Fruit fly (Drosophila melanogaster) whole organism, embryonic: ENCODE data around the gene CG6356.
A peak's percentile ranks its signal among the peaks of the same experiment; 100 is the strongest.

Experiments used
- Antp ChIP-seq: fragments of 200-800 bp; sonication (Bioruptor generic); optimal IDR thresholded peaks from 3 replicates; lab custom pipeline; 2016; ENCODE audit warnings: missing biosample characterization, missing genetic modification characterization
- Bdp1 ChIP-seq: fragments of 200-800 bp; sonication (Bioruptor generic); optimal IDR thresholded peaks from 3 replicates; lab custom pipeline; 2016; ENCODE audit warnings: missing biosample characterization, missing genetic modification characterization
- CG10274 ChIP-seq: fragments of 200-800 bp; sonication (Bioruptor generic); optimal IDR thresholded peaks from 3 replicates; lab custom pipeline; 2017; ENCODE audit warnings: missing biosample characterization, mild to moderate bottlenecking, missing genetic modification characterization
- CG10321 ChIP-seq: fragments of 200-800 bp; sonication (Bioruptor generic); IDR thresholded peaks from 2 replicates; pipeline ENCODE4 v1.3.6; 2022; ENCODE audit warnings: missing biosample characterization, missing genetic modification characterization
- CG11247 ChIP-seq: fragments of 200-800 bp; sonication (Bioruptor generic); IDR thresholded peaks from 2 replicates; pipeline ENCODE4 v1.3.6; 2022; ENCODE audit warnings: missing biosample characterization, missing genetic modification characterization
- CG18619 ChIP-seq: fragments of 200-800 bp; sonication (Bioruptor generic); optimal IDR thresholded peaks from 3 replicates; lab custom pipeline; 2017; ENCODE audit warnings: missing biosample characterization, mild to moderate bottlenecking, missing genetic modification characterization
- CG2712 ChIP-seq: fragments of 200-800 bp; optimal IDR thresholded peaks from 3 replicates; lab custom pipeline; 2019; ENCODE audit warnings: missing biosample characterization, mild to moderate bottlenecking, missing genetic modification characterization, moderate library complexity
- CG30431 ChIP-seq: fragments of 200-800 bp; sonication (Bioruptor generic); optimal IDR thresholded peaks from 2 replicates; lab custom pipeline; 2017; ENCODE audit warnings: missing biosample characterization, missing genetic modification characterization
- CG31388 ChIP-seq: fragments of 200-800 bp; sonication (Bioruptor generic); optimal IDR thresholded peaks from 2 replicates; lab custom pipeline; 2016; ENCODE audit warnings: missing biosample characterization, missing genetic modification characterization
- CG33557 ChIP-seq: fragments of 200-800 bp; sonication (Bioruptor generic); optimal IDR thresholded peaks from 2 replicates; lab custom pipeline; 2019; ENCODE audit warnings: missing biosample characterization, mild to moderate bottlenecking, missing genetic modification characterization, moderate library complexity
- CG6813 ChIP-seq: fragments of 200-800 bp; sonication (Bioruptor generic); optimal IDR thresholded peaks from 2 replicates; lab custom pipeline; 2017; ENCODE audit warnings: missing biosample characterization, missing genetic modification characterization, mild to moderate bottlenecking, moderate library complexity, missing genetic modification reagents
- CG8478 ChIP-seq: fragments of >200 bp; optimal IDR thresholded peaks from 2 replicates; lab custom pipeline; 2018
- Chrac-16 ChIP-seq: fragments of 200-800 bp; sonication (Bioruptor generic); optimal IDR thresholded peaks from 3 replicates; lab custom pipeline; 2016; ENCODE audit warnings: missing biosample characterization, missing genetic modification characterization
- D19A ChIP-seq: fragments of 200-800 bp; optimal IDR thresholded peaks from 3 replicates; lab custom pipeline; 2019; ENCODE audit warnings: missing biosample characterization, mild to moderate bottlenecking, missing genetic modification characterization, moderate library complexity
- Deaf1 ChIP-seq: fragments of 200-800 bp; optimal IDR thresholded peaks from 3 replicates; lab custom pipeline; 2019; ENCODE audit warnings: missing biosample characterization, mild to moderate bottlenecking, missing genetic modification characterization, moderate library complexity
- Dip2 ChIP-seq: fragments of 200-800 bp; sonication (Bioruptor generic); IDR thresholded peaks from 2 replicates; pipeline ENCODE4 v1.3.6; 2022; ENCODE audit warnings: missing biosample characterization, missing genetic modification characterization
- Doc2 ChIP-seq: fragments of 200-800 bp; sonication (Bioruptor generic); IDR thresholded peaks from 2 replicates; pipeline ENCODE4 v1.3.6; 2022; ENCODE audit warnings: missing biosample characterization, missing genetic modification characterization
- Fer1 ChIP-seq: fragments of 200-800 bp; sonication (Bioruptor generic); optimal IDR thresholded peaks from 2 replicates; lab custom pipeline; 2017; ENCODE audit warnings: missing biosample characterization, mild to moderate bottlenecking, missing genetic modification characterization
- Gsc ChIP-seq: fragments of 200-800 bp; sonication (Bioruptor generic); IDR thresholded peaks from 2 replicates; pipeline ENCODE4 v1.3.6; 2022; ENCODE audit warnings: missing biosample characterization, missing genetic modification characterization
- HmgZ ChIP-seq: fragments of 200-800 bp; sonication (Bioruptor generic); optimal IDR thresholded peaks from 2 replicates; lab custom pipeline; 2018; ENCODE audit warnings: missing biosample characterization, mild to moderate bottlenecking, missing genetic modification characterization
- Lim3 ChIP-seq: fragments of 200-800 bp; sonication (Bioruptor generic); IDR thresholded peaks from 2 replicates; pipeline ENCODE4 v1.3.6; 2022; ENCODE audit warnings: missing biosample characterization, missing genetic modification characterization
- Mrtf ChIP-seq: fragments of 200-800 bp; sonication (Bioruptor generic); IDR thresholded peaks from 3 replicates; pipeline ENCODE4 v1.3.6; 2022; ENCODE audit warnings: missing biosample characterization, missing genetic modification characterization
- Myb ChIP-seq: fragments of 200-800 bp; sonication (Bioruptor generic); optimal IDR thresholded peaks from 2 replicates; lab custom pipeline; 2016; ENCODE audit warnings: missing biosample characterization, missing genetic modification characterization
- Pdp1 ChIP-seq, 2 experiments: fragments of 200-800 bp; sonication (Bioruptor generic); optimal IDR thresholded peaks; 3 replicates each; lab custom pipeline; 2016; ENCODE audit warnings: missing biosample characterization in 2 of 2, missing genetic modification characterization in 2 of 2, mild to moderate bottlenecking in 1 of 2, moderate library complexity in 1 of 2
- Sox100B ChIP-seq: fragments of 200-800 bp; sonication (Bioruptor generic); optimal IDR thresholded peaks from 3 replicates; lab custom pipeline; 2018; ENCODE audit warnings: missing biosample characterization, mild to moderate bottlenecking, missing genetic modification characterization
- Sry-δ ChIP-seq: fragments of 200-800 bp; sonication (Bioruptor generic); optimal IDR thresholded peaks from 2 replicates; lab custom pipeline; 2016; ENCODE audit warnings: missing biosample characterization, missing genetic modification characterization
- Ssrp ChIP-seq: fragments of 200-800 bp; sonication (Bioruptor generic); optimal IDR thresholded peaks from 2 replicates; lab custom pipeline; 2018; ENCODE audit warnings: missing biosample characterization, mild to moderate bottlenecking, missing genetic modification characterization, moderate library complexity
- Xbp1 ChIP-seq: fragments of 200-800 bp; sonication (Bioruptor generic); optimal IDR thresholded peaks from 3 replicates; lab custom pipeline; 2016; ENCODE audit warnings: missing biosample characterization, mild to moderate bottlenecking, missing genetic modification characterization
- al ChIP-seq: fragments of 200-800 bp; sonication (Bioruptor generic); IDR thresholded peaks from 2 replicates; pipeline ENCODE4 v1.3.6; 2022; ENCODE audit warnings: missing biosample characterization, missing genetic modification characterization
- amos ChIP-seq: fragments of 200-800 bp; sonication (Bioruptor generic); IDR thresholded peaks from 2 replicates; pipeline ENCODE4 v1.3.6; 2022; ENCODE audit warnings: missing biosample characterization, missing genetic modification characterization; ENCODE audit not compliant: partially characterized antibody
- ara ChIP-seq: fragments of 200-800 bp; sonication (Bioruptor generic); IDR thresholded peaks from 2 replicates; pipeline ENCODE4 v1.3.6; 2022; ENCODE audit warnings: missing biosample characterization, missing genetic modification characterization
- cad ChIP-seq: fragments of >200 bp; optimal IDR thresholded peaks from 2 replicates; lab custom pipeline; 2017; ENCODE audit warnings: missing biosample characterization, missing genetic modification characterization
- crc ChIP-seq: fragments of 200-800 bp; sonication (Bioruptor generic); optimal IDR thresholded peaks from 2 replicates; lab custom pipeline; 2016; ENCODE audit warnings: missing biosample characterization, missing genetic modification characterization
- dysf ChIP-seq: fragments of 200-800 bp; sonication (Bioruptor generic); IDR thresholded peaks from 3 replicates; pipeline ENCODE4 v1.3.6; 2022; ENCODE audit warnings: missing biosample characterization, missing genetic modification characterization
- emc ChIP-seq: fragments of 200-800 bp; sonication (Bioruptor generic); optimal IDR thresholded peaks from 2 replicates; lab custom pipeline; 2016; ENCODE audit warnings: missing biosample characterization, missing genetic modification characterization
- ftz-f1 ChIP-seq: fragments of 200-800 bp; sonication (Bioruptor generic); optimal IDR thresholded peaks from 2 replicates; lab custom pipeline; 2016; ENCODE audit warnings: missing biosample characterization, missing genetic modification characterization
- gcm2 ChIP-seq: fragments of 200-800 bp; sonication (Bioruptor generic); optimal IDR thresholded peaks from 2 replicates; lab custom pipeline; 2016; ENCODE audit warnings: missing biosample characterization, missing genetic modification characterization
- jing ChIP-seq: fragments of 200-800 bp; sonication (Bioruptor generic); optimal IDR thresholded peaks from 2 replicates; lab custom pipeline; 2018; ENCODE audit warnings: missing biosample characterization, mild to moderate bottlenecking, missing genetic modification characterization
- jumu ChIP-seq: fragments of 200-800 bp; sonication (Bioruptor generic); optimal IDR thresholded peaks from 3 replicates; lab custom pipeline; 2016; ENCODE audit warnings: missing biosample characterization, missing genetic modification characterization
- onecut ChIP-seq: fragments of 200-800 bp; sonication (Bioruptor generic); IDR thresholded peaks from 2 replicates; pipeline ENCODE4 v1.3.6; 2022; ENCODE audit warnings: missing biosample characterization, missing genetic modification characterization
- pho ChIP-seq: fragments of 200-800 bp; sonication (Bioruptor generic); optimal IDR thresholded peaks from 2 replicates; lab custom pipeline; 2016; ENCODE audit warnings: missing biosample characterization, missing genetic modification characterization
- ranshi ChIP-seq: fragments of 200-800 bp; sonication (Bioruptor generic); IDR thresholded peaks from 2 replicates; pipeline ENCODE4 v1.3.6; 2022; ENCODE audit warnings: missing biosample characterization, missing genetic modification characterization
- rib ChIP-seq: fragments of 200-800 bp; sonication (Bioruptor generic); IDR thresholded peaks from 2 replicates; pipeline ENCODE4 v1.3.6; 2022; ENCODE audit warnings: missing biosample characterization, missing genetic modification characterization
- schlank ChIP-seq: fragments of 200-800 bp; sonication (Bioruptor generic); optimal IDR thresholded peaks from 2 replicates; lab custom pipeline; 2018; ENCODE audit warnings: missing biosample characterization, mild to moderate bottlenecking, missing genetic modification characterization
- slou ChIP-seq: fragments of 200-800 bp; sonication (Bioruptor generic); optimal IDR thresholded peaks from 3 replicates; lab custom pipeline; 2016; ENCODE audit warnings: missing biosample characterization, missing genetic modification characterization
- sqz ChIP-seq: fragments of 200-800 bp; sonication (Bioruptor generic); optimal IDR thresholded peaks from 3 replicates; lab custom pipeline; 2018; ENCODE audit warnings: missing biosample characterization, mild to moderate bottlenecking, missing genetic modification characterization
- tx ChIP-seq: fragments of 200-800 bp; sonication (Bioruptor generic); optimal IDR thresholded peaks from 2 replicates; lab custom pipeline; 2016; ENCODE audit warnings: missing biosample characterization, missing genetic modification characterization
- wor ChIP-seq: fragments of 200-800 bp; sonication (Bioruptor generic); IDR thresholded peaks from 2 replicates; pipeline ENCODE4 v1.3.6; 2022; ENCODE audit warnings: missing biosample characterization, missing genetic modification characterization
- yki ChIP-seq: fragments of >200 bp; optimal IDR thresholded peaks from 3 replicates; lab custom pipeline; 2018
- zf30C ChIP-seq: fragments of 200-800 bp; sonication (Bioruptor generic); optimal IDR thresholded peaks from 3 replicates; lab custom pipeline; 2018; ENCODE audit warnings: missing biosample characterization, mild to moderate bottlenecking, missing genetic modification characterization
- zfh2 ChIP-seq: fragments of 200-800 bp; sonication (Bioruptor generic); optimal IDR thresholded peaks from 2 replicates; lab custom pipeline; 2016; ENCODE audit warnings: missing biosample characterization, missing genetic modification characterization

The CG6356 gene

dm6 chr3R:24295556-24296465, 12.1 kb downstream of the CG6356 start (continued):
- TF ChIP-seq CG10274 (GFP tag; lab: Kevin White, UChicago) (peak; percentile 20), CG33557 (GFP tag; lab: Kevin White, UChicago) (peak; percentile 81), CG11247 (peak; percentile 75), amos (GFP tag; lab: Robert Waterston, UW) (no peak), Ssrp (peak; percentile 71), zf30C (no peak), Bdp1 (GFP tag; lab: Kevin White, UChicago) (peak; percentile 52), jumu (GFP tag; lab: Kevin White, UChicago) (peak; percentile 64), Doc2 (GFP tag; lab: Robert Waterston, UW) (peak; percentile 30; the same call in 1 of the 2 replicates), Sry-δ (GFP tag; lab: Kevin White, UChicago) (peak; percentile 11), D19A (tag; lab: Kevin White, UChicago) (peak; percentile 60), wor (GFP tag; lab: Robert Waterston, UW) (peak; percentile 44; the same call in 1 of the 2 replicates), ara (GFP tag; lab: Robert Waterston, UW) (peak; percentile 87), Gsc (GFP tag; lab: Robert Waterston, UW) (no peak), HmgZ (tag; lab: Kevin White, UChicago) (peak; percentile 59), pho (GFP tag; lab: Kevin White, UChicago) (peak; percentile 59), al (peak; percentile 76; the same call in 1 of the 2 replicates), rib (GFP tag; lab: Robert Waterston, UW) (no peak), CG8478 (lab: Kevin White, UChicago) (no peak), CG2712 (tag; lab: Kevin White, UChicago) (peak; percentile 85), CG10321 (peak; percentile 56; the same call in 1 of the 2 replicates), crc (GFP tag; lab: Kevin White, UChicago) (peak; percentile 45), Antp (GFP tag; lab: Kevin White, UChicago) (peak; percentile 65), sqz (GFP tag; lab: Kevin White, UChicago) (peak; percentile 31), Mrtf (GFP tag; lab: Robert Waterston, UW) (peak; percentile 79), CG6813 (GFP tag; lab: Kevin White, UChicago) (peak; percentile 54), Dip2 (no peak), Sox100B (GFP tag; lab: Kevin White, UChicago) (peak; percentile 49), Pdp1 (GFP tag; optimal IDR thresholded peaks at IDR 0.05; lab: Kevin White, UChicago) (peak; percentile 73 to 81), CG18619 (peak; percentile 73), Myb (peak; percentile 30), Fer1 (GFP tag; lab: Kevin White, UChicago) (peak; percentile 71), onecut (GFP tag; lab: Robert Waterston, UW) (peak; percentile 73), dysf (GFP tag; lab: Robert Waterston, UW) (peak; percentile 86), yki (lab: Kevin White, UChicago) (no peak), cad (GFP tag; lab: Kevin White, UChicago) (no peak), schlank (tag; lab: Kevin White, UChicago) (peak; percentile 66), Xbp1 (GFP tag; lab: Kevin White, UChicago) (peak; percentile 80), ranshi (GFP tag; lab: Robert Waterston, UW) (peak; percentile 81), jing (peak; percentile 45), CG30431 (peak; percentile 81), tx (peak; percentile 42), emc (GFP tag; lab: Kevin White, UChicago) (no peak), Deaf1 (tag; lab: Kevin White, UChicago) (peak; percentile 38), Lim3 (GFP tag; lab: Robert Waterston, UW) (no peak), zfh2 (GFP tag; lab: Kevin White, UChicago) (peak; percentile 72), slou (GFP tag; lab: Kevin White, UChicago) (peak; percentile 41), CG31388 (GFP tag; lab: Kevin White, UChicago) (peak; percentile 22), gcm2 (GFP tag; lab: Kevin White, UChicago) (no peak), ftz-f1 (GFP tag; lab: Kevin White, UChicago) (no peak), Chrac-16 (GFP tag; lab: Kevin White, UChicago) (peak; percentile 82)
